Fruit fly (Drosophila melanogaster) whole organism, wandering third instar larva: ENCODE data around the gene Rassf.

Source experiments
- Abd-B ChIP-seq: fragments of >200 bp; optimal IDR thresholded peaks from 2 replicates; lab custom pipeline; 2017; ENCODE audit warnings: missing biosample characterization, missing genetic modification characterization
- CG32264 ChIP-seq: fragments of 200-800 bp; sonication (Bioruptor generic); optimal IDR thresholded peaks from 2 replicates; lab custom pipeline; 2016; ENCODE audit warnings: missing biosample characterization, missing genetic modification characterization
- CrebA ChIP-seq: fragments of 200-800 bp; sonication (Bioruptor generic); optimal IDR thresholded peaks from 2 replicates; lab custom pipeline; 2016; ENCODE audit warnings: missing biosample characterization, mild to moderate bottlenecking, missing genetic modification characterization, borderline replicate concordance
- Dfd ChIP-seq: fragments of >200 bp; optimal IDR thresholded peaks from 2 replicates; lab custom pipeline; 2017; ENCODE audit warnings: missing biosample characterization, missing genetic modification characterization
- Dif ChIP-seq: fragments of 200-275, 200-300 bp; sonication (Bioruptor generic); optimal IDR thresholded peaks from 2 replicates; lab custom pipeline; 2018; ENCODE audit warnings: missing biosample characterization, missing genetic modification characterization; ENCODE audit not compliant: partially characterized antibody
- HLH106 ChIP-seq: fragments of 200-800 bp; optimal IDR thresholded peaks from 3 replicates; lab custom pipeline; 2019; ENCODE audit warnings: missing biosample characterization, mild to moderate bottlenecking, missing genetic modification characterization, moderate library complexity
- Hr83 ChIP-seq: fragments of 200-300 bp; sonication (Bioruptor generic); optimal IDR thresholded peaks from 2 replicates; lab custom pipeline; 2016; ENCODE audit warnings: missing biosample characterization, mild to moderate bottlenecking, missing genetic modification characterization, moderate library complexity; ENCODE audit not compliant: poor library complexity, severe bottlenecking
- Jra ChIP-seq: sonication (Bioruptor generic); optimal IDR thresholded peaks from 2 replicates; lab custom pipeline; 2016; ENCODE audit warnings: missing biosample characterization, missing genetic modification characterization
- Mio ChIP-seq: sonication (Bioruptor generic); optimal IDR thresholded peaks from 2 replicates; lab custom pipeline; 2016; ENCODE audit warnings: missing biosample characterization, missing genetic modification characterization
- Myc ChIP-seq: fragments of >200 bp; optimal IDR thresholded peaks from 2 replicates; lab custom pipeline; 2017
- N ChIP-seq: fragments of >200 bp; optimal IDR thresholded peaks from 2 replicates; lab custom pipeline; 2018; ENCODE audit warnings: missing biosample characterization, missing external identifiers, missing genetic modification characterization
- OdsH ChIP-seq: fragments of 200-800 bp; sonication (Bioruptor generic); optimal IDR thresholded peaks from 2 replicates; lab custom pipeline; 2016; ENCODE audit warnings: missing biosample characterization, mild to moderate bottlenecking, missing genetic modification characterization
- Rel ChIP-seq, 2 experiments: fragments of 200-800 bp; sonication (Bioruptor generic) in 1 of 2; optimal IDR thresholded peaks; 2 replicates in 1 of 2; 3 replicates in 1 of 2; lab custom pipeline; 2016 to 2019; ENCODE audit warnings: mild to moderate bottlenecking in 2 of 2, missing biosample characterization in 2 of 2, missing genetic modification characterization in 2 of 2, moderate library complexity in 1 of 2
- Sp1 ChIP-seq: fragments of 200-800 bp; sonication (Bioruptor generic); optimal IDR thresholded peaks from 3 replicates; lab custom pipeline; 2019; ENCODE audit warnings: missing biosample characterization, mild to moderate bottlenecking, missing genetic modification characterization, moderate library complexity
- Vsx2 ChIP-seq: fragments of 200-300, 225-300 bp; sonication (Bioruptor generic); optimal IDR thresholded peaks from 2 replicates; lab custom pipeline; 2018; ENCODE audit warnings: missing biosample characterization, missing genetic modification characterization; ENCODE audit not compliant: partially characterized antibody
- br ChIP-seq: fragments of 200-800 bp; sonication (Bioruptor generic); optimal IDR thresholded peaks from 2 replicates; lab custom pipeline; 2016; ENCODE audit warnings: missing biosample characterization, missing genetic modification characterization
- brk ChIP-seq: fragments of 200-800 bp; sonication (Bioruptor generic); optimal IDR thresholded peaks from 2 replicates; lab custom pipeline; 2016; ENCODE audit warnings: missing biosample characterization, mild to moderate bottlenecking, missing genetic modification characterization
- dl ChIP-seq, 2 experiments: fragments of 175-275, 200-275 bp in 1 of 2; fragments of 200-275 bp in 1 of 2; sonication (Bioruptor generic); optimal IDR thresholded peaks; lab custom pipeline; 2018; ENCODE audit warnings: mild to moderate bottlenecking in 2 of 2, missing biosample characterization in 2 of 2, missing genetic modification characterization in 2 of 2, moderate library complexity in 2 of 2; ENCODE audit not compliant: partially characterized antibody in 2 of 2, insufficient read depth in 1 of 2
- dmrt93B ChIP-seq: fragments of 200-800 bp; sonication (Bioruptor generic); optimal IDR thresholded peaks from 2 replicates; lab custom pipeline; 2018; ENCODE audit warnings: missing biosample characterization, mild to moderate bottlenecking, missing genetic modification characterization
- ey ChIP-seq: fragments of 200-800 bp; sonication (Bioruptor generic); optimal IDR thresholded peaks from 2 replicates; lab custom pipeline; 2016; ENCODE audit warnings: missing biosample characterization, missing genetic modification characterization
- foxo ChIP-seq, 2 experiments: fragments of 200-800 bp; sonication (Bioruptor generic); optimal IDR thresholded peaks; 2 replicates in 1 of 2; 3 replicates in 1 of 2; lab custom pipeline; 2016 to 2017; ENCODE audit warnings: missing biosample characterization in 2 of 2, missing genetic modification characterization in 2 of 2
- fru ChIP-seq: fragments of 200-800 bp; sonication (Bioruptor generic); optimal IDR thresholded peaks from 3 replicates; lab custom pipeline; 2016; ENCODE audit warnings: missing biosample characterization, mild to moderate bottlenecking, missing genetic modification characterization
- h ChIP-seq: fragments of 200-800 bp; sonication (Bioruptor generic); optimal IDR thresholded peaks from 3 replicates; lab custom pipeline; 2016; ENCODE audit warnings: missing biosample characterization, mild to moderate bottlenecking, missing genetic modification characterization
- jim ChIP-seq: fragments of 175-275, 200-325 bp; sonication (Bioruptor generic); optimal IDR thresholded peaks from 2 replicates; lab custom pipeline; 2016; ENCODE audit warnings: missing biosample characterization, mild to moderate bottlenecking, missing genetic modification characterization
- lola ChIP-seq: fragments of >200 bp; optimal IDR thresholded peaks from 2 replicates; lab custom pipeline; 2017; ENCODE audit warnings: missing biosample characterization, missing genetic modification characterization
- pan ChIP-seq: fragments of >200 bp; optimal IDR thresholded peaks from 2 replicates; lab custom pipeline; 2017
- rgr ChIP-seq: fragments of 200-800 bp; sonication (Bioruptor generic); optimal IDR thresholded peaks from 3 replicates; lab custom pipeline; 2016; ENCODE audit warnings: missing biosample characterization, mild to moderate bottlenecking, missing genetic modification characterization
- sage ChIP-seq: fragments of 200-800 bp; sonication (Bioruptor generic); optimal IDR thresholded peaks from 2 replicates; lab custom pipeline; 2016; ENCODE audit warnings: missing biosample characterization, mild to moderate bottlenecking, missing genetic modification characterization
- sv ChIP-seq: fragments of 200-800 bp; sonication (Bioruptor generic); optimal IDR thresholded peaks from 3 replicates; lab custom pipeline; 2016; ENCODE audit warnings: missing biosample characterization, missing genetic modification characterization
- tai ChIP-seq: sonication (Bioruptor generic); optimal IDR thresholded peaks from 2 replicates; lab custom pipeline; 2016; ENCODE audit warnings: missing biosample characterization, missing genetic modification characterization
- usp ChIP-seq: fragments of >200 bp; optimal IDR thresholded peaks from 2 replicates; lab custom pipeline; 2017; ENCODE audit warnings: missing biosample characterization, missing genetic modification characterization
- woc ChIP-seq: sonication (Bioruptor generic); optimal IDR thresholded peaks from 2 replicates; lab custom pipeline; 2016; ENCODE audit warnings: missing biosample characterization, mild to moderate bottlenecking, missing genetic modification characterization

Rassf gene

DNA sequence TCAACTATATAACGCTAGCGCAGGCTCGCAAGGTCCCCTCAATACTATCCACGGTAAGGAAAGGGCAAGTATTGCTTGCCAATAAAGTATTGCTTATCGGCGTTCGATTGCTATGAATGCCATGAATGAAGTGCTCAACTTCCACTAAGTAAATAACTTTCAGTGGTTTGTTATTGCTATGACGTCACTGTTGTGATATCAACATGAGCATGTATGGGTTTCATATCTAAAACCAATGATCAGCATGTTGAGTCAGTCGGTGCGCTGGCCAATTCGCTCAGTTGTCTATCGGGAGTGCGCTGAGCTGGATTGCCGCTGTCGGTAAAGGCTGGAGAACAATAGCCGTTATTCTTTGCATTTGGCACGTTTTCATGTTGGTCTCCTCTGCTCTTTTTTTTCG, 3.2 kb upstream of the Rassf start:
- TF ChIP-seq Myc (no peak), Mio (GFP tag; lab: Kevin White, UChicago) (no peak), CG32264 (GFP tag; lab: Kevin White, UChicago) (no peak), sage (GFP tag; lab: Kevin White, UChicago) (no peak), Abd-B (GFP tag; lab: Kevin White, UChicago) (no peak), dmrt93B (GFP tag; lab: Kevin White, UChicago) (no peak), brk (GFP tag; lab: Kevin White, UChicago) (no peak), h (GFP tag; lab: Kevin White, UChicago) (no peak), Vsx2 (no peak)
- TF ChIP-seq, all 38 proteins: peak for 0

DNA sequence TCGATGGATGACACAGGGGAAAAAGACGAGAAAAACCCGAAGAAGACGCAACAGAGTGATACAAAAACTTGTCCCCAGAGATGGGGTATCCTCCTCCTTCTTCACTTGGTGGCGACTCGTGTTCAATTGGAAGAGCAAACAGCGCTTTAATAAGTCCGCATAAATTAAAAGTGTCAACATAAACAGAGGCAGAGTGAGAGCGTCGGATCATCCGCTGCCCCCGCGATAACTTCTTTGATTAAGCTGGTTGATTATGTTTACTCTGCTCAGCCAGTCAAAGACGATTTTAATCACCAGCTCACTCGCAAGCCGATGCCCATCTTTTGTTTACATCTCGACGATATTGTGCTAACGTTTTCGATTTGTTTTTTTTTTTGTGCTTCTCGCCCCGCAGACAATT, 2.1 kb upstream of the Rassf start:
- TF ChIP-seq fru (no peak), usp (GFP tag; lab: Kevin White, UChicago) (no peak), OdsH (GFP tag; lab: Kevin White, UChicago) (no peak), Hr83 (no peak), CG32264 (GFP tag; lab: Kevin White, UChicago) (no peak), jim (GFP tag; lab: Kevin White, UChicago) (no peak), N (GFP tag; lab: Kevin White, UChicago) (no peak), woc (GFP tag; lab: Kevin White, UChicago) (no peak), ey (GFP tag; lab: Kevin White, UChicago) (no peak), foxo (GFP tag; optimal IDR thresholded peaks at IDR 0.05; lab: Kevin White, UChicago) (no peak), Abd-B (GFP tag; lab: Kevin White, UChicago) (no peak), CrebA (GFP tag; lab: Kevin White, UChicago) (no peak), dl (GFP tag; optimal IDR thresholded peaks at IDR 0.05; lab: Kevin White, UChicago; ENCODE audit: insufficient read depth in 1 of 2, partially characterized antibody in 2 of 2) (no peak), Jra (no peak), sv (GFP tag; lab: Kevin White, UChicago) (no peak), Dif (GFP tag; lab: Kevin White, UChicago) (no peak), Rel (GFP tag; optimal IDR thresholded peaks at IDR 0.05; lab: Kevin White, UChicago) (no peak), Rel (tag; optimal IDR thresholded peaks at IDR 0.05; lab: Kevin White, UChicago) (no peak), br (no peak), h (GFP tag; lab: Kevin White, UChicago) (no peak)

DNA sequence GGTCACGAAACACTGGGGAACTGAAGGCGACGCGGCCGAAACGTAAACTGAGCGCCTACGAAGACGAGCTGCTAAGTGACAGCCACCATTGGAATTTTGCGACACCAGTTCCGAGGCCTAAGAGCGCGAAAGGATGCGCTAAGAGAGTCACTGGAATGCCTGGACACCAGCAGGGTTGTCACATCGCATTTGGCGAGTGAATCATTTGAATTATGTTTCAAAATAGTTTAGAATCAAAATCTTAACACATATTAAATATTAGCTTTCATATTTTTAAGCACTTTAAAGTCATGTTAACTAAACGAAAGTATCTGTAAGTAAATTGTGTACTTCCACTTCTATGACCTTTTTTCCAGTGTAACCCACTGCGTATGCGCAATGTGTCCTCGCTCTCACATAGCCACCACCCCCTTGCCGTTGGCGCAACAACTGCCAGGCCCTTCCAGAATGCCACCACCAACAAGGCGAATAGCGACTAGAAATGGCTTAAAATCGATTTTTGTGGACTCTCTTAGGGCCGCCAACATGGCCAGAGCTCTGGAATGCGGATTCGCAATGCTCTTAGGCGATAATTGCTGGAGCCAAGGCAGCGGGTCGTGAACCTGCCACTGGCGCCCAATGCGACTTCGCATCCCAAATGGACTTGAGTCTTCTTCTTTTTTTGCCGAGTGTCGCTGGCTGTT, 4.9 kb downstream of the Rassf start, which contains the start of gene Cow:
Cow (minus strand) TSS at position 51 of the 683 bp plus-strand sequence.
- TF ChIP-seq fru (peak; percentile 19), rgr (peak; percentile 46), Abd-B (GFP tag; lab: Kevin White, UChicago) (no peak), Sp1 (GFP tag; lab: Kevin White, UChicago) (peak; percentile 23), HLH106 (tag; lab: Kevin White, UChicago) (peak; percentile 34), N (GFP tag; lab: Kevin White, UChicago) (no peak), ey (GFP tag; lab: Kevin White, UChicago) (peak; percentile 38), br (peak; percentile 38), h (GFP tag; lab: Kevin White, UChicago) (peak; percentile 50), foxo (GFP tag; optimal IDR thresholded peaks at IDR 0.05; lab: Kevin White, UChicago) (peak in 1 of 2 experiments; percentile 48), pan (lab: Kevin White, UChicago) (no peak), sv (GFP tag; lab: Kevin White, UChicago) (peak; percentile 0)

DNA sequence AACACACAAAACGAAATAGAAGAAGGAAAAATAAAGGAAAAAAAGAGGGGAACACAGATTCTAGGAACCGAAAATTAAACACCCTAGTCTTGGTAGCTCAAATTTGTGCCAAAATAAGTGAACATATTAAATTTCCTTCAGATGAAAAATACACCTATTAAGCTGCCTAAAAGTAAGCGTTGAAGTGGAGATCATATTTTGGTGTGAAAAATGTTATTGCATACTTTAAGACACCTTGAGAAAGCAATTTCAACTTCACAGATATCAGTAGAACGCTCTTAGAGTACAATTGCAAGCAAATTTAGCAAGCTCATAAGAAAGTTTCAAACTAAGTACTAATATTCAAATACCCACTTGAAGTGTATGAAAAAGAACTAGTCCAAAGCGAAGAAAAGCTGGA, 7.0 kb downstream of the Rassf start:
- TF ChIP-seq br (no peak), woc (GFP tag; lab: Kevin White, UChicago) (no peak), OdsH (GFP tag; lab: Kevin White, UChicago) (no peak)

DNA sequence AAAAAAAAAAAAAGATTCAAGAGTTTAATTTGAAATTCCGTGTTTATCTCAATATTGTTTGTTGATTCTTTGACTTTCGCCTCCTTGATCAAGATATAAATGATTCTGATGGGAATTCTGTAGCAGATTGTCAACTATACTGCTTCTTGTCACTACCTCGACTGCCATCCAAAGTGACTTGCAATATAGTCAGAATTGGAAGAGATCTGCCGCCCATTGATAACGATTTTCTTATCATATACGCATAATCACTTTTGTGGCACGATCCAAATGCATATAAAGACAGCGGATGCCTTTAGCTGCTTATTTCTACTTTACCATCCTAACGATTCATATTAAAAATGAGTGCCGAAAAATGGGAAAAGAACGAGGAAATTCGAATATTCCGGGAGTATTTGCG, 18.5 kb downstream of the Rassf start, which contains the start of gene CG6738:
CG6738 (plus strand) TSS at position 301 of the 400 bp plus-strand sequence.
- TF ChIP-seq Mio (GFP tag; lab: Kevin White, UChicago) (no peak), br (no peak), Vsx2 (no peak), usp (GFP tag; lab: Kevin White, UChicago) (no peak), tai (GFP tag; lab: Kevin White, UChicago) (no peak), HLH106 (tag; lab: Kevin White, UChicago) (no peak), Dfd (GFP tag; lab: Kevin White, UChicago) (no peak), lola (GFP tag; lab: Kevin White, UChicago) (no peak), woc (GFP tag; lab: Kevin White, UChicago) (no peak), CrebA (GFP tag; lab: Kevin White, UChicago) (no peak), rgr (no peak), ey (GFP tag; lab: Kevin White, UChicago) (no peak), dl (GFP tag; optimal IDR thresholded peaks at IDR 0.05; lab: Kevin White, UChicago; ENCODE audit: insufficient read depth in 1 of 2, partially characterized antibody in 2 of 2) (no peak), Sp1 (GFP tag; lab: Kevin White, UChicago) (no peak), OdsH (GFP tag; lab: Kevin White, UChicago) (no peak), Hr83 (no peak)
